Worm (Caenorhabditis elegans) whole organism, mixed stage, embryonic: ENCODE results near the gene Y81B9A.4.

Experiments
- blmp-1 ChIP-seq: fragments of 150-350 bp; optimal IDR thresholded peaks from 2 replicates; lab custom pipeline; 2014; ENCODE audit warnings: missing biosample characterization, missing genetic modification characterization
- ces-1 ChIP-seq: fragments of 150-350 bp; optimal IDR thresholded peaks from 2 replicates; lab custom pipeline; 2014; ENCODE audit warnings: missing biosample characterization, missing genetic modification reagents, missing genetic modification characterization
- elt-1 ChIP-seq: sonication (generic microtip); optimal IDR thresholded peaks from 2 replicates; lab custom pipeline; 2017; ENCODE audit warnings: missing genetic modification characterization, mild to moderate bottlenecking, missing compliant biosample characterization, antibody characterized with exemption, moderate library complexity, borderline replicate concordance; ENCODE audit not compliant: insufficient read depth
- elt-3 ChIP-seq: fragments of 150-350 bp; optimal IDR thresholded peaks from 2 replicates; lab custom pipeline; 2014; ENCODE audit warnings: missing biosample characterization, missing genetic modification characterization
- lsy-2 ChIP-seq: fragments of 150-350 bp; optimal IDR thresholded peaks from 2 replicates; lab custom pipeline; 2014; ENCODE audit warnings: missing biosample characterization, missing genetic modification characterization
- mep-1 ChIP-seq: fragments of 150-350 bp; optimal IDR thresholded peaks from 2 replicates; lab custom pipeline; 2017; ENCODE audit warnings: missing biosample characterization, missing genetic modification reagents, missing genetic modification characterization, inconsistent platforms
- nhr-237 ChIP-seq: fragments of 150-350 bp; optimal IDR thresholded peaks from 2 replicates; lab custom pipeline; 2014; ENCODE audit warnings: missing biosample characterization, missing genetic modification characterization
- nhr-28 ChIP-seq: fragments of 150-350 bp; optimal IDR thresholded peaks from 2 replicates; lab custom pipeline; 2014; ENCODE audit warnings: missing biosample characterization, missing genetic modification characterization
- pha-4 ChIP-seq: fragments of 150-350 bp; optimal IDR thresholded peaks from 2 replicates; lab custom pipeline; 2018; ENCODE audit warnings: missing biosample characterization, missing genetic modification reagents, missing genetic modification characterization
- snpc-4 ChIP-seq: fragments of 150-350 bp; optimal IDR thresholded peaks from 2 replicates; lab custom pipeline; 2014; ENCODE audit warnings: missing biosample characterization, missing genetic modification characterization
- unc-39 ChIP-seq: fragments of 150-350 bp; optimal IDR thresholded peaks from 2 replicates; lab custom pipeline; 2014; ENCODE audit warnings: missing biosample characterization, missing genetic modification characterization
- unc-62 ChIP-seq: fragments of 150-350 bp; optimal IDR thresholded peaks from 2 replicates; lab custom pipeline; 2014; ENCODE audit warnings: missing biosample characterization, missing genetic modification reagents, missing genetic modification characterization
- zip-8 ChIP-seq: fragments of 150-350 bp; optimal IDR thresholded peaks from 2 replicates; lab custom pipeline; 2014; ENCODE audit warnings: missing biosample characterization, missing genetic modification characterization
- ztf-11 ChIP-seq: fragments of 150-350 bp; optimal IDR thresholded peaks from 2 replicates; lab custom pipeline; 2014; ENCODE audit warnings: missing biosample characterization, missing genetic modification characterization

ce11 chrX:9191795-9192494, 11.2 kb upstream of the Y81B9A.4 start, which contains the start of gene Y81B9A.1:
- TF ChIP-seq nhr-28 (tag; lab: Kevin White, UChicago): no peak
- TF ChIP-seq zip-8: no peak
- TF ChIP-seq pha-4 (tag; lab: Kevin White, UChicago): no peak
- TF ChIP-seq snpc-4 (tag; lab: Kevin White, UChicago): no peak
- no peak for TF ChIP-seq elt-1 (tag; lab: Kevin White, UChicago)
- no peak for TF ChIP-seq mep-1 (tag; lab: Kevin White, UChicago)
- no peak for TF ChIP-seq unc-39 (tag; lab: Kevin White, UChicago)
- TF ChIP-seq lsy-2 (tag; lab: Kevin White, UChicago): no peak
- TF ChIP-seq blmp-1 (tag; lab: Kevin White, UChicago): no peak
- TF ChIP-seq elt-3 (tag; lab: Kevin White, UChicago): no peak
- TF ChIP-seq ztf-11 (tag; lab: Kevin White, UChicago): no peak
- TF ChIP-seq nhr-237 (tag; lab: Kevin White, UChicago): no peak
- TF ChIP-seq unc-62: no peak
- TF ChIP-seq ces-1 (GFP tag; lab: Kevin White, UChicago): no peak
